Fruit fly (Drosophila melanogaster): Measurements from ENCODE around the gene CG1288.

CG1288 gene

dm6 chr3R:7249460-7249859 is 41.2 kb upstream of the CG1288 start, which contains the start of the genes CG1227 and Dtwd2 (continued):
- TF ChIP-seq bcd (GFP tag; optimal IDR thresholded peaks at IDR 0.05) (peak; percentile 85), Chrac-16 (GFP tag; optimal IDR thresholded peaks at IDR 0.05) (peak; percentile 67), ems (GFP tag; optimal IDR thresholded peaks at IDR 0.05) (peak; percentile 72), oc (tag; optimal IDR thresholded peaks at IDR 0.05) (peak; percentile 93), CG16779 (GFP tag; IDR thresholded peaks at IDR 0.05) (peak; percentile 51; the same call in 1 of the 2 replicates), HLH3B (GFP tag; IDR thresholded peaks at IDR 0.05) (peak; percentile 89), CG13123 (GFP tag; optimal IDR thresholded peaks at IDR 0.05) (peak; percentile 59), CG4854 (GFP tag; optimal IDR thresholded peaks at IDR 0.05) (no peak), CG34376 (GFP tag; optimal IDR thresholded peaks at IDR 0.05) (peak; percentile 93), dan (GFP tag; IDR thresholded peaks at IDR 0.05) (no peak), toy (GFP tag; IDR thresholded peaks at IDR 0.05) (peak; percentile 74), tgo (GFP tag; IDR thresholded peaks at IDR 0.05) (peak; percentile 93), CG8478 (optimal IDR thresholded peaks at IDR 0.05) (no peak), Dad (GFP tag; optimal IDR thresholded peaks at IDR 0.05) (peak; percentile 32), vnd (GFP tag; IDR thresholded peaks at IDR 0.05; ENCODE audit: partially characterized antibody) (no peak), CG10979 (tag; optimal IDR thresholded peaks at IDR 0.05) (peak; percentile 90), CG34224 (GFP tag; IDR thresholded peaks at IDR 0.05; ENCODE audit: partially characterized antibody) (no peak), CG7271 (tag; optimal IDR thresholded peaks at IDR 0.05) (peak; percentile 78), tup (GFP tag; optimal IDR thresholded peaks at IDR 0.05) (peak; percentile 7), CG15479 (GFP tag; optimal IDR thresholded peaks at IDR 0.05) (no peak), HLH4C (GFP tag; IDR thresholded peaks at IDR 0.05; ENCODE audit: partially characterized antibody) (no peak), MBD-R2 (GFP tag; IDR thresholded peaks at IDR 0.05) (peak; percentile 98), sqz (GFP tag; optimal IDR thresholded peaks at IDR 0.05) (no peak), CG31388 (GFP tag; optimal IDR thresholded peaks at IDR 0.05) (no peak), otp (GFP tag; IDR thresholded peaks at IDR 0.05) (peak; percentile 64; the same call in 2 of the 3 replicates), CG10959 (GFP tag; IDR thresholded peaks at IDR 0.05) (peak; percentile 55; the same call in 1 of the 2 replicates), lab (GFP tag; optimal IDR thresholded peaks at IDR 0.05) (peak; percentile 94), E2f2 (GFP tag; IDR thresholded peaks at IDR 0.05) (peak; percentile 75), CG14014 (GFP tag; IDR thresholded peaks at IDR 0.05) (peak; percentile 94), ranshi (GFP tag; IDR thresholded peaks at IDR 0.05) (peak; percentile 87), MESR4 (GFP tag; optimal IDR thresholded peaks at IDR 0.05) (peak; percentile 50), C15 (GFP tag; IDR thresholded peaks at IDR 0.05) (peak; percentile 83; the same call in 1 of the 3 replicates), chif (GFP tag; optimal IDR thresholded peaks at IDR 0.05) (peak; percentile 35 to 50), CG13624 (GFP tag; optimal IDR thresholded peaks at IDR 0.05) (peak; percentile 69), CG3726 (GFP tag; IDR thresholded peaks at IDR 0.05) (peak; percentile 71; the same call in 2 of the 3 replicates), Hmx (GFP tag; optimal IDR thresholded peaks at IDR 0.05) (peak; percentile 68), dmrt99B (tag; optimal IDR thresholded peaks at IDR 0.05) (peak; percentile 91), Trl (optimal IDR thresholded peaks at IDR 0.05) (no peak), Trl (GFP tag; optimal IDR thresholded peaks at IDR 0.05) (peak; percentile 64), Poxn (GFP tag; IDR thresholded peaks at IDR 0.05) (peak; percentile 51; the same call in 1 of the 2 replicates), sens (GFP tag) (peak; percentile 96), Rx (GFP tag; IDR thresholded peaks at IDR 0.05) (peak; percentile 47; the same call in 1 of the 2 replicates), ttk (GFP tag; IDR thresholded peaks at IDR 0.05) (peak; percentile 91), bsh (GFP tag; optimal IDR thresholded peaks at IDR 0.05) (peak in 1 of 2 experiments; percentile 95), Gug (GFP tag; IDR thresholded peaks at IDR 0.05) (no peak), prd (optimal IDR thresholded peaks at IDR 0.05) (no peak), prd (GFP tag; IDR thresholded peaks at IDR 0.05) (peak; percentile 81), E2f1 (GFP tag; IDR thresholded peaks at IDR 0.05) (peak; percentile 90), Vsx1 (GFP tag; optimal IDR thresholded peaks at IDR 0.05) (no peak), CG4328 (GFP tag; optimal IDR thresholded peaks at IDR 0.05) (no peak), Ets65A (GFP tag) (no peak), lmd (GFP tag; IDR thresholded peaks at IDR 0.05) (peak; percentile 89), her (GFP tag; optimal IDR thresholded peaks at IDR 0.05) (no peak)

Measured in whole organism, embryonic.